Worm (Caenorhabditis elegans) whole organism, early embryonic: ENCODE measurements around the gene C13F10.7.

Source experiments
- B0310.2 ChIP-seq: sonication (generic microtip); optimal IDR thresholded peaks from 2 replicates; lab custom pipeline; 2016; ENCODE audit warnings: mild to moderate bottlenecking, missing genetic modification characterization, missing compliant biosample characterization
- F13C5.2 ChIP-seq: sonication (generic microtip); optimal IDR thresholded peaks from 2 replicates; lab custom pipeline; 2017; ENCODE audit warnings: mild to moderate bottlenecking, missing genetic modification characterization, inconsistent platforms, missing compliant biosample characterization
- aly-1 ChIP-seq: sonication (generic microtip); optimal IDR thresholded peaks from 2 replicates; lab custom pipeline; 2016; ENCODE audit warnings: missing genetic modification characterization, missing compliant biosample characterization
- ama-1 ChIP-seq: fragments of 150-350 bp; optimal IDR thresholded peaks from 2 replicates; lab custom pipeline; 2014
- ceh-13 ChIP-seq: fragments of 200-800 bp; sonication (Bioruptor generic); optimal IDR thresholded peaks from 2 replicates; lab custom pipeline; 2018; ENCODE audit warnings: mild to moderate bottlenecking, missing genetic modification characterization, missing compliant biosample characterization
- ceh-36 ChIP-seq: sonication (generic microtip); optimal IDR thresholded peaks from 2 replicates; lab custom pipeline; 2016; ENCODE audit warnings: missing genetic modification characterization, inconsistent platforms, missing compliant biosample characterization
- flt-1 ChIP-seq: fragments of 200-800 bp; sonication (Bioruptor generic); IDR thresholded peaks from 2 replicates; pipeline ENCODE4 v1.3.6; 2022; ENCODE audit warnings: missing genetic modification characterization, missing compliant biosample characterization
- hmbx-1 ChIP-seq: sonication (generic microtip); optimal IDR thresholded peaks from 2 replicates; lab custom pipeline; 2016; ENCODE audit warnings: mild to moderate bottlenecking, missing genetic modification characterization, missing compliant biosample characterization
- hmg-4 ChIP-seq: fragments of 200-800 bp; sonication (Bioruptor generic); optimal IDR thresholded peaks from 2 replicates; lab custom pipeline; 2018; ENCODE audit warnings: mild to moderate bottlenecking, missing genetic modification characterization, missing compliant biosample characterization
- scrt-1 ChIP-seq: fragments of 200-800 bp; sonication (Bioruptor generic); IDR thresholded peaks from 2 replicates; pipeline ENCODE4 v1.3.6; 2022; ENCODE audit warnings: missing genetic modification characterization, missing compliant biosample characterization
- sea-1 ChIP-seq: fragments of 200-800 bp; sonication (Bioruptor generic); conservative IDR thresholded peaks from 2 replicates; pipeline ENCODE4 v1.3.6; 2022; ENCODE audit warnings: missing genetic modification characterization, missing compliant biosample characterization
- tbx-11 ChIP-seq: fragments of 200-800 bp; sonication (Bioruptor generic); IDR thresholded peaks from 2 replicates; pipeline ENCODE4 v1.3.6; 2022; ENCODE audit warnings: missing genetic modification characterization, missing compliant biosample characterization
- tra-4 ChIP-seq: sonication (generic microtip); optimal IDR thresholded peaks from 2 replicates; lab custom pipeline; 2017; ENCODE audit warnings: missing genetic modification characterization, missing compliant biosample characterization

DNA sequence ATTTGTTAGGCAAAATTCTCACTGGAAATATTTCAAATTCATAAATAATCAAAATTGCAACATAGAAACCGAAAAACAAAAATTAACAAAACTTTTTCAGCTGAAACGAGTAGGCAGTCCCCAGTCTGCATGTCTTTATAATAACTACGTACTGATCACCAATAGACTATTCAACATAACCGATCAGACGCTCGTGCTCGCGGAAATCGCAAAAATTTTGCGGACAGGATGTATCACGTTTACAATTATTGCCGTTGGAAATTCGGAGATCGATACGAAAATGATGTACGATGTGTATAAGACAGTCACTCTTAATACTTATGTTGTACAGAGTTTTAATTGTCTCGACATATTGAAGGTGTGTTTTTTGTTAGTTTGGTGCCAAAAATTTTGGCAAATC, 21.7 kb downstream of the C13F10.7 start:
- TF ChIP-seq scrt-1 (GFP tag; lab: Robert Waterston, UW) (no peak), ceh-13 (no peak), hmbx-1 (tag; lab: Kevin White, UChicago) (no peak), ama-1 (lab: Kevin White, UChicago) (no peak), flt-1 (GFP tag; lab: Robert Waterston, UW) (no peak), B0310.2 (tag; lab: Kevin White, UChicago) (no peak), tra-4 (tag; lab: Kevin White, UChicago) (no peak), sea-1 (GFP tag; lab: Robert Waterston, UW) (no peak), ceh-36 (tag; lab: Kevin White, UChicago) (no peak), hmg-4 (GFP tag; lab: Kevin White, UChicago) (no peak), F13C5.2 (no peak), aly-1 (tag; lab: Kevin White, UChicago) (no peak), tbx-11 (GFP tag; lab: Robert Waterston, UW) (no peak)
